Fruit fly (Drosophila melanogaster) Kc167 (cell line): ENCODE results near the gene CG42553.

Source experiments
- Myc ChIP-seq: fragments of >200 bp; optimal IDR thresholded peaks from 2 replicates; lab custom pipeline; 2017; ENCODE audit warnings: missing external identifiers
- Sin3A ChIP-seq: fragments of >200 bp; optimal IDR thresholded peaks from 2 replicates; lab custom pipeline; 2018; ENCODE audit warnings: missing external identifiers
- h ChIP-seq: fragments of >200 bp; optimal IDR thresholded peaks from 3 replicates; lab custom pipeline; 2018; ENCODE audit warnings: missing external identifiers
- insv ChIP-seq: fragments of >200 bp; optimal IDR thresholded peaks from 3 replicates; lab custom pipeline; 2018; ENCODE audit warnings: missing external identifiers
- psq ChIP-seq: fragments of >200 bp; optimal IDR thresholded peaks from 2 replicates; lab custom pipeline; 2017; ENCODE audit warnings: missing external identifiers
- ttk ChIP-seq: sonication (Bioruptor generic); optimal IDR thresholded peaks from 2 replicates; lab custom pipeline; 2017; ENCODE audit warnings: missing external identifiers

DNA sequence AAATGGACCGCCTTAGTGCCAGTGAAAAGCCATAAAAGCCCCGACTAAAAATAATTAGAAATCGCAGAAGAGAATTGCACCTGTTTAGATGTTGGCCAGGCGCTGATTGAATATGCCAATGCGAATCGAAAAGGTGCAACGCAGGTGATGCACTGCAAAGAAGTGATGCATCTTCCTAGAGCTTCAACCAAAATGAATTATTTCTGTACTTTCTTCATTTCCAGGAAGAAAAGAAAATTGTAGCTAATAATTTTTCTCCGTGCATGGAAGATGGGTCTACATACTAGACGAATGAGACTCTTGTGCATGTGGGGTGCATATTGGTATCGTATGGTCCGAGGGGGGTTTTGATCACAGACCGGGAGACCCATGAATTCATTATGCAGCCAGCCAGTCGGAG is 44.9 kb upstream of the CG42553 start:
- TF ChIP-seq ttk (lab: Kevin White, UChicago) (no peak), Sin3A (no peak), h (lab: Kevin White, UChicago) (no peak), psq (lab: Kevin White, UChicago) (no peak), Myc (no peak), insv (no peak)
